Worm (Caenorhabditis elegans): ENCODE results near the gene srx-39.

DNA sequence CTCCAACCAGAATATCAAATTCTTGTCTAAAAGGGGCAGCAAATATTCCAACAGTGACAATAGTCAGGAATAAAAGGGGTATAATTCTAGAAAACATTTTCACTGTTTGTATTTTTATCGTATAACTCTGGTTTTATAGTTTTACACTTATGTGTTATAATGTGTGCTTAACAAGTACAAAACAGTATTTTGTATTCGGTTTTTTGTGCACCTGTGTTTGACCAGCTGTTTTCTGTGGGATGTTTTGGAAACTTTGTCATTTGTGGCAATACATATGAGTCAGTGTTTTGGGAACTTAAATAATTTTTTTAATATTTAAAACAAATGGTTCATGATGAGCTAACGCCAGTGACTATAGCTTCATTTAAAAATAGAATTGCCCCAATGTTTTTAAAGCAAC is 11.2 kb downstream of the srx-39 start, which contains the start of gene F14F9.6:
- TF ChIP-seq npax-4 (tag; optimal IDR thresholded peaks at IDR 0.05) = no peak
- TF ChIP-seq ceh-30 (tag; optimal IDR thresholded peaks at IDR 0.05) = no peak
- no peak for TF ChIP-seq sox-2 (GFP tag; IDR thresholded peaks at IDR 0.05)
- TF ChIP-seq lin-11 (tag; optimal IDR thresholded peaks at IDR 0.05) = no peak
